Fruit fly (Drosophila melanogaster) whole organism, embryonic: Measurements from ENCODE around the gene Smu1.

ENCODE experiments used
- CG11085 ChIP-seq: fragments of 200-800 bp; sonication (Bioruptor generic); IDR thresholded peaks from 2 replicates; pipeline ENCODE4 v1.3.6; 2022; ENCODE audit warnings: missing biosample characterization, missing genetic modification characterization
- CG11093 ChIP-seq: fragments of 200-800 bp; sonication (Bioruptor generic); IDR thresholded peaks from 3 replicates; pipeline ENCODE4 v1.3.6; 2022; ENCODE audit warnings: missing biosample characterization, missing genetic modification characterization
- CG12942 ChIP-seq: fragments of 200-800 bp; sonication (Bioruptor generic); optimal IDR thresholded peaks from 3 replicates; lab custom pipeline; 2016; ENCODE audit warnings: missing biosample characterization, missing genetic modification characterization
- CG13624 ChIP-seq: fragments of 200-800 bp; sonication (Bioruptor generic); optimal IDR thresholded peaks from 2 replicates; lab custom pipeline; 2016; ENCODE audit warnings: missing biosample characterization, missing genetic modification characterization
- CG1602 ChIP-seq: fragments of 200-800 bp; sonication (Bioruptor generic); optimal IDR thresholded peaks from 3 replicates; lab custom pipeline; 2016; ENCODE audit warnings: missing biosample characterization, missing genetic modification characterization
- CG18262 ChIP-seq: fragments of 200-800 bp; optimal IDR thresholded peaks from 3 replicates; lab custom pipeline; 2019; ENCODE audit warnings: missing biosample characterization, mild to moderate bottlenecking, missing genetic modification characterization, moderate library complexity
- CG18619 ChIP-seq: fragments of 200-800 bp; sonication (Bioruptor generic); optimal IDR thresholded peaks from 3 replicates; lab custom pipeline; 2017; ENCODE audit warnings: missing biosample characterization, mild to moderate bottlenecking, missing genetic modification characterization
- CG18764 ChIP-seq: fragments of 200-800 bp; sonication (Bioruptor generic); optimal IDR thresholded peaks from 3 replicates; lab custom pipeline; 2016; ENCODE audit warnings: missing biosample characterization, missing genetic modification characterization
- CG3838 ChIP-seq: fragments of 200-800 bp; sonication (Bioruptor generic); optimal IDR thresholded peaks from 3 replicates; lab custom pipeline; 2016; ENCODE audit warnings: missing biosample characterization, missing genetic modification characterization
- CG6254 ChIP-seq: fragments of 200-800 bp; sonication (Bioruptor generic); optimal IDR thresholded peaks from 3 replicates; lab custom pipeline; 2017; ENCODE audit warnings: mild to moderate bottlenecking, missing biosample characterization, missing genetic modification reagents, missing genetic modification characterization
- CG6272 ChIP-seq: fragments of 200-800 bp; sonication (Bioruptor generic); IDR thresholded peaks from 2 replicates; pipeline ENCODE4 v1.3.6; 2022; ENCODE audit warnings: missing biosample characterization, missing genetic modification characterization
- CG8388 ChIP-seq: fragments of 200-800 bp; sonication (Bioruptor generic); optimal IDR thresholded peaks from 2 replicates; lab custom pipeline; 2019; ENCODE audit warnings: missing biosample characterization, mild to moderate bottlenecking, missing genetic modification characterization, moderate library complexity
- CHES-1-like ChIP-seq: fragments of 200-800 bp; sonication (Bioruptor generic); optimal IDR thresholded peaks from 2 replicates; lab custom pipeline; 2016; ENCODE audit warnings: missing biosample characterization, missing genetic modification characterization
- Dip3 ChIP-seq: fragments of 200-800 bp; sonication (Bioruptor generic); optimal IDR thresholded peaks from 3 replicates; lab custom pipeline; 2016; ENCODE audit warnings: missing biosample characterization, missing genetic modification characterization
- Fer3 ChIP-seq: fragments of 200-800 bp; sonication (Bioruptor generic); optimal IDR thresholded peaks from 2 replicates; lab custom pipeline; 2018; ENCODE audit warnings: missing biosample characterization, mild to moderate bottlenecking, missing genetic modification characterization, moderate library complexity
- Hr39 ChIP-seq: fragments of >200 bp; optimal IDR thresholded peaks from 2 replicates; lab custom pipeline; 2017
- Hr78 ChIP-seq, 2 experiments: fragments of 200-800 bp in 1 of 2; fragments of >200 bp in 1 of 2; sonication (Bioruptor generic) in 1 of 2; optimal IDR thresholded peaks; 2 replicates each; lab custom pipeline; 2017 to 2019; ENCODE audit warnings: missing biosample characterization in 2 of 2, missing genetic modification characterization in 2 of 2, mild to moderate bottlenecking in 1 of 2, moderate library complexity in 1 of 2
- Kr ChIP-seq: fragments of 200-800 bp; sonication (Bioruptor generic); optimal IDR thresholded peaks from 2 replicates; lab custom pipeline; 2017; ENCODE audit warnings: missing biosample characterization, mild to moderate bottlenecking, missing genetic modification characterization
- NC2β ChIP-seq: fragments of 200-800 bp; sonication (Bioruptor generic); optimal IDR thresholded peaks from 2 replicates; lab custom pipeline; 2016; ENCODE audit warnings: missing biosample characterization, missing genetic modification characterization
- Scr ChIP-seq: fragments of 200-800 bp; sonication (Bioruptor generic); IDR thresholded peaks from 2 replicates; pipeline ENCODE4 v1.3.6; 2022; ENCODE audit warnings: missing biosample characterization, missing genetic modification characterization; ENCODE audit not compliant: partially characterized antibody
- Spps ChIP-seq: fragments of 200-800 bp; sonication (Bioruptor generic); optimal IDR thresholded peaks from 2 replicates; lab custom pipeline; 2018; ENCODE audit warnings: missing biosample characterization, mild to moderate bottlenecking, missing genetic modification characterization
- TFAM ChIP-seq: fragments of 200-800 bp; sonication (Bioruptor generic); optimal IDR thresholded peaks from 2 replicates; lab custom pipeline; 2017; ENCODE audit warnings: missing biosample characterization, missing genetic modification characterization, inconsistent platforms
- Xrp1 ChIP-seq: fragments of 200-800 bp; sonication (Bioruptor generic); IDR thresholded peaks from 2 replicates; pipeline ENCODE4 v1.3.6; 2022; ENCODE audit warnings: missing biosample characterization, missing genetic modification characterization
- al ChIP-seq: fragments of 200-800 bp; sonication (Bioruptor generic); IDR thresholded peaks from 2 replicates; pipeline ENCODE4 v1.3.6; 2022; ENCODE audit warnings: missing biosample characterization, missing genetic modification characterization
- amos ChIP-seq: fragments of 200-800 bp; sonication (Bioruptor generic); IDR thresholded peaks from 2 replicates; pipeline ENCODE4 v1.3.6; 2022; ENCODE audit warnings: missing biosample characterization, missing genetic modification characterization; ENCODE audit not compliant: partially characterized antibody
- ash1 ChIP-seq: fragments of 200-800 bp; sonication (Bioruptor generic); optimal IDR thresholded peaks from 2 replicates; lab custom pipeline; 2018; ENCODE audit warnings: missing biosample characterization, mild to moderate bottlenecking, missing genetic modification characterization
- ato ChIP-seq: fragments of 200-800 bp; sonication (Bioruptor generic); IDR thresholded peaks from 2 replicates; pipeline ENCODE4 v1.3.6; 2022; ENCODE audit warnings: missing biosample characterization, missing genetic modification characterization; ENCODE audit not compliant: partially characterized antibody
- az2 ChIP-seq: fragments of 200-800 bp; sonication (Bioruptor generic); optimal IDR thresholded peaks from 3 replicates; lab custom pipeline; 2016; ENCODE audit warnings: missing biosample characterization, missing genetic modification characterization
- ci ChIP-seq: fragments of 200-800 bp; sonication (Bioruptor generic); IDR thresholded peaks from 3 replicates; pipeline ENCODE4 v1.3.6; 2022; ENCODE audit warnings: missing biosample characterization, missing genetic modification characterization
- crol ChIP-seq: fragments of 200-800 bp; sonication (Bioruptor generic); IDR thresholded peaks from 2 replicates; pipeline ENCODE4 v1.3.6; 2022; ENCODE audit warnings: missing biosample characterization, missing genetic modification characterization
- dan ChIP-seq: fragments of 200-800 bp; sonication (Bioruptor generic); IDR thresholded peaks from 2 replicates; pipeline ENCODE4 v1.3.6; 2022; ENCODE audit warnings: missing biosample characterization, missing genetic modification characterization
- fd96Cb ChIP-seq: fragments of 200-800 bp; sonication (Bioruptor generic); optimal IDR thresholded peaks from 2 replicates; lab custom pipeline; 2018; ENCODE audit warnings: missing biosample characterization, mild to moderate bottlenecking, missing genetic modification characterization, moderate library complexity
- gfzf ChIP-seq: fragments of 200-800 bp; sonication (Bioruptor generic); optimal IDR thresholded peaks from 2 replicates; lab custom pipeline; 2016; ENCODE audit warnings: missing biosample characterization, mild to moderate bottlenecking, missing genetic modification characterization, moderate library complexity
- grau ChIP-seq: fragments of 200-800 bp; optimal IDR thresholded peaks from 3 replicates; lab custom pipeline; 2019; ENCODE audit warnings: missing biosample characterization, mild to moderate bottlenecking, missing genetic modification characterization, moderate library complexity
- gro ChIP-seq: fragments of 200-800 bp; sonication (Bioruptor generic); optimal IDR thresholded peaks from 2 replicates; lab custom pipeline; 2016; ENCODE audit warnings: missing biosample characterization, missing genetic modification characterization
- h ChIP-seq: fragments of >200 bp; optimal IDR thresholded peaks from 2 replicates; lab custom pipeline; 2017
- her ChIP-seq: fragments of 200-800 bp; sonication (Bioruptor generic); optimal IDR thresholded peaks from 2 replicates; lab custom pipeline; 2016; ENCODE audit warnings: missing biosample characterization, missing genetic modification characterization
- hkb ChIP-seq, 2 experiments: fragments of 200-800 bp in 1 of 2; fragments of >200 bp in 1 of 2; sonication (Bioruptor generic) in 1 of 2; IDR thresholded peaks in 1 of 2; optimal IDR thresholded peaks in 1 of 2; 2 replicates each; pipeline versions ENCODE4 v1.3.6 to Lab custom; 2017 to 2022; ENCODE audit warnings: missing biosample characterization in 1 of 2, missing genetic modification characterization in 1 of 2
- kah ChIP-seq: fragments of 200-800 bp; sonication (Bioruptor generic); optimal IDR thresholded peaks from 2 replicates; lab custom pipeline; 2018; ENCODE audit warnings: missing biosample characterization, mild to moderate bottlenecking, missing genetic modification characterization
- mld ChIP-seq: fragments of 200-800 bp; sonication (Bioruptor generic); IDR thresholded peaks from 3 replicates; pipeline ENCODE4 v1.3.6; 2022; ENCODE audit warnings: missing biosample characterization, missing genetic modification characterization; ENCODE audit not compliant: partially characterized antibody
- nmo ChIP-seq: fragments of 200-800 bp; sonication (Bioruptor generic); optimal IDR thresholded peaks from 2 replicates; lab custom pipeline; 2018; ENCODE audit warnings: missing biosample characterization, mild to moderate bottlenecking, missing genetic modification characterization, moderate library complexity
- nom ChIP-seq: fragments of 200-800 bp; sonication (Bioruptor generic); optimal IDR thresholded peaks from 2 replicates; lab custom pipeline; 2017; ENCODE audit warnings: missing biosample characterization, missing genetic modification characterization, mild to moderate bottlenecking, moderate library complexity, missing genetic modification reagents
- oc ChIP-seq: fragments of 200-800 bp; sonication (Bioruptor generic); optimal IDR thresholded peaks from 2 replicates; lab custom pipeline; 2018; ENCODE audit warnings: missing biosample characterization, mild to moderate bottlenecking, missing genetic modification characterization, moderate library complexity
- onecut ChIP-seq: fragments of 200-800 bp; sonication (Bioruptor generic); IDR thresholded peaks from 2 replicates; pipeline ENCODE4 v1.3.6; 2022; ENCODE audit warnings: missing biosample characterization, missing genetic modification characterization
- pfk ChIP-seq: fragments of 200-800 bp; sonication (Bioruptor generic); optimal IDR thresholded peaks from 2 replicates; lab custom pipeline; 2018; ENCODE audit warnings: missing biosample characterization, mild to moderate bottlenecking, missing genetic modification characterization, moderate library complexity
- rib ChIP-seq: fragments of 200-800 bp; sonication (Bioruptor generic); IDR thresholded peaks from 2 replicates; pipeline ENCODE4 v1.3.6; 2022; ENCODE audit warnings: missing biosample characterization, missing genetic modification characterization
- sc ChIP-seq, 3 experiments: fragments of >200 bp in 2 of 3; fragments of 200-800 bp in 1 of 3; sonication (Bioruptor generic) in 1 of 3; optimal IDR thresholded peaks; 2 replicates in 2 of 3; 3 replicates in 1 of 3; lab custom pipeline; 2017; ENCODE audit warnings: mild to moderate bottlenecking in 1 of 3, missing biosample characterization in 1 of 3, missing genetic modification characterization in 1 of 3, missing genetic modification reagents in 1 of 3
- schlank ChIP-seq: fragments of 200-800 bp; sonication (Bioruptor generic); optimal IDR thresholded peaks from 2 replicates; lab custom pipeline; 2018; ENCODE audit warnings: missing biosample characterization, mild to moderate bottlenecking, missing genetic modification characterization
- sim ChIP-seq: fragments of 200-800 bp; sonication (Bioruptor generic); IDR thresholded peaks from 2 replicates; pipeline ENCODE4 v1.3.6; 2022; ENCODE audit warnings: missing biosample characterization, missing genetic modification characterization
- tll ChIP-seq, 2 experiments: fragments of 200-800 bp in 1 of 2; fragments of >200 bp in 1 of 2; sonication (Bioruptor generic) in 1 of 2; optimal IDR thresholded peaks; 2 replicates each; lab custom pipeline; 2017 to 2019; ENCODE audit warnings: missing biosample characterization in 2 of 2, missing genetic modification characterization in 2 of 2, mild to moderate bottlenecking in 1 of 2, moderate library complexity in 1 of 2
- zfh2 ChIP-seq: fragments of 200-800 bp; sonication (Bioruptor generic); optimal IDR thresholded peaks from 2 replicates; lab custom pipeline; 2016; ENCODE audit warnings: missing biosample characterization, missing genetic modification characterization

The Smu1 gene

dm6 chr3R:18990514-18990913 is 9.4 kb upstream of the Smu1 start:
- TF ChIP-seq crol (GFP tag; lab: Robert Waterston, UW): no peak
- no peak for TF ChIP-seq CG18764 (GFP tag; lab: Kevin White, UChicago)
- no peak for TF ChIP-seq TFAM (GFP tag; lab: Kevin White, UChicago)
- TF ChIP-seq fd96Cb (tag; lab: Kevin White, UChicago): no peak
- TF ChIP-seq Dip3: no peak
- TF ChIP-seq ci (GFP tag; lab: Robert Waterston, UW): no peak
- no peak for TF ChIP-seq Scr (GFP tag; lab: Robert Waterston, UW)
- peak; percentile 1 for TF ChIP-seq grau (tag; lab: Kevin White, UChicago)
- no peak for TF ChIP-seq CG11085
- no peak for TF ChIP-seq CG13624 (GFP tag; lab: Kevin White, UChicago)
- TF ChIP-seq ato (GFP tag; lab: Robert Waterston, UW): no peak
- no peak for TF ChIP-seq Hr78 (GFP tag; optimal IDR thresholded peaks at IDR 0.05; lab: Kevin White, UChicago)
- TF ChIP-seq CG6254 (GFP tag; lab: Kevin White, UChicago): no peak
- no peak for TF ChIP-seq oc (tag; lab: Kevin White, UChicago)
- no peak for TF ChIP-seq her (GFP tag; lab: Kevin White, UChicago)
- TF ChIP-seq kah (GFP tag; lab: Kevin White, UChicago): no peak
- no peak for TF ChIP-seq schlank (tag; lab: Kevin White, UChicago)
- no peak for TF ChIP-seq gro
- no peak for TF ChIP-seq CG18619 (GFP tag; lab: Kevin White, UChicago)
- peak; percentile 4 for TF ChIP-seq az2 (GFP tag; lab: Kevin White, UChicago)
- TF ChIP-seq dan (GFP tag; lab: Robert Waterston, UW): no peak
- TF ChIP-seq nom (GFP tag; lab: Kevin White, UChicago): no peak
- no peak for TF ChIP-seq pfk (GFP tag; lab: Kevin White, UChicago)
- TF ChIP-seq rib (GFP tag; lab: Robert Waterston, UW): no peak
- no peak for TF ChIP-seq mld (GFP tag; lab: Robert Waterston, UW)
- TF ChIP-seq sim (GFP tag; lab: Robert Waterston, UW): no peak
- no peak for TF ChIP-seq Spps (tag; lab: Kevin White, UChicago)
- TF ChIP-seq NC2β (GFP tag; lab: Kevin White, UChicago): no peak
- TF ChIP-seq CG18262 (tag; lab: Kevin White, UChicago): peak; percentile 30
- TF ChIP-seq hkb (optimal IDR thresholded peaks at IDR 0.05; lab: Kevin White, UChicago): no peak
- TF ChIP-seq hkb (GFP tag; IDR thresholded peaks at IDR 0.05; lab: Robert Waterston, UW): no peak
- TF ChIP-seq Xrp1 (GFP tag; lab: Robert Waterston, UW): peak; percentile 62; the same call in 1 of the 2 replicates
- no peak for TF ChIP-seq Kr (GFP tag; lab: Kevin White, UChicago)
- no peak for TF ChIP-seq Fer3 (tag; lab: Kevin White, UChicago)
- no peak for TF ChIP-seq amos (GFP tag; lab: Robert Waterston, UW)
- TF ChIP-seq Hr39 (lab: Kevin White, UChicago): no peak
- peak; percentile 12 for TF ChIP-seq CG8388 (GFP tag; lab: Kevin White, UChicago)
- TF ChIP-seq CG6272 (GFP tag; lab: Robert Waterston, UW): no peak
- TF ChIP-seq CG3838 (GFP tag; lab: Kevin White, UChicago): no peak
- no peak for TF ChIP-seq zfh2 (GFP tag; lab: Kevin White, UChicago)
- no peak for TF ChIP-seq gfzf (GFP tag; lab: Kevin White, UChicago)
- no peak for TF ChIP-seq onecut
- peak; percentile 24 for TF ChIP-seq nmo (GFP tag; lab: Kevin White, UChicago)
- TF ChIP-seq CHES-1-like (GFP tag; lab: Kevin White, UChicago): no peak
- no peak for TF ChIP-seq ash1 (GFP tag; lab: Kevin White, UChicago)
- no peak for TF ChIP-seq tll (GFP tag; optimal IDR thresholded peaks at IDR 0.05; lab: Kevin White, UChicago)
- TF ChIP-seq CG11093 (GFP tag; lab: Robert Waterston, UW): no peak
- no peak for TF ChIP-seq CG1602
- no peak for TF ChIP-seq CG12942 (GFP tag; lab: Kevin White, UChicago)
- no peak for TF ChIP-seq sc (optimal IDR thresholded peaks at IDR 0.05; lab: Kevin White, UChicago)
- TF ChIP-seq sc (GFP tag; optimal IDR thresholded peaks at IDR 0.05; lab: Kevin White, UChicago): no peak
- no peak for TF ChIP-seq h (lab: Kevin White, UChicago)
- TF ChIP-seq al: no peak
